Worm (Caenorhabditis elegans) whole organism, L2 larva: ENCODE results near the gene C29G2.3.

Experiments used
- ZK546.5 ChIP-seq: sonication (generic microtip); optimal IDR thresholded peaks from 2 replicates; lab custom pipeline; 2017; ENCODE audit warnings: missing biosample characterization, missing genetic modification characterization
- blmp-1 ChIP-seq: sonication (generic microtip); optimal IDR thresholded peaks from 2 replicates; lab custom pipeline; 2017; ENCODE audit warnings: missing genetic modification characterization, mild to moderate bottlenecking, missing compliant biosample characterization, antibody characterized with exemption, moderate library complexity; ENCODE audit not compliant: insufficient read depth
- lin-39 ChIP-seq: fragments of 150-350 bp; optimal IDR thresholded peaks from 2 replicates; lab custom pipeline; 2014; ENCODE audit warnings: missing biosample characterization, missing genetic modification reagents, missing genetic modification characterization
- nhr-11 ChIP-seq: fragments of 150-350 bp; optimal IDR thresholded peaks from 2 replicates; lab custom pipeline; 2014; ENCODE audit warnings: missing biosample characterization, missing genetic modification characterization
- skn-1 ChIP-seq: sonication (generic microtip); optimal IDR thresholded peaks from 2 replicates; lab custom pipeline; 2017; ENCODE audit warnings: missing biosample characterization, missing genetic modification characterization
- sma-3 ChIP-seq: sonication (generic microtip); optimal IDR thresholded peaks from 2 replicates; lab custom pipeline; 2016; ENCODE audit warnings: missing genetic modification reagents, missing genetic modification characterization, missing compliant biosample characterization
- unc-62 ChIP-seq: fragments of 150-350 bp; optimal IDR thresholded peaks from 2 replicates; lab custom pipeline; 2014; ENCODE audit warnings: missing biosample characterization, missing genetic modification reagents, missing genetic modification characterization

- no peak for TF ChIP-seq skn-1 (tag; lab: Kevin White, UChicago)
- no peak for TF ChIP-seq nhr-11 (tag; lab: Kevin White, UChicago)
- no peak for TF ChIP-seq ZK546.5 (tag; lab: Kevin White, UChicago)
- TF ChIP-seq unc-62 (GFP tag; lab: Kevin White, UChicago): no peak
- TF ChIP-seq blmp-1 (tag; lab: Kevin White, UChicago): no peak
- TF ChIP-seq sma-3: no peak
- TF ChIP-seq lin-39 (tag; lab: Kevin White, UChicago): no peak
These were observed 43.1 kb downstream of the C29G2.3 start for ce11 chrV:2623765-2624164.
